Worm (Caenorhabditis elegans) whole organism, mixed stage, embryonic: ENCODE measurements around the gene C49C8.2.

Source experiments
- lsy-2 ChIP-seq: fragments of 150-350 bp; optimal IDR thresholded peaks from 2 replicates; lab custom pipeline; 2014; ENCODE audit warnings: missing biosample characterization, missing genetic modification characterization
- mep-1 ChIP-seq: fragments of 150-350 bp; optimal IDR thresholded peaks from 2 replicates; lab custom pipeline; 2017; ENCODE audit warnings: missing biosample characterization, missing genetic modification reagents, missing genetic modification characterization, inconsistent platforms
- mls-2 ChIP-seq: sonication (generic microtip); optimal IDR thresholded peaks from 2 replicates; lab custom pipeline; 2016; ENCODE audit warnings: mild to moderate bottlenecking, missing genetic modification characterization, moderate library complexity, missing compliant biosample characterization
- nhr-12 ChIP-seq: fragments of 150-350 bp; optimal IDR thresholded peaks from 2 replicates; lab custom pipeline; 2014; ENCODE audit warnings: missing biosample characterization, missing genetic modification characterization
- snpc-4 ChIP-seq: fragments of 150-350 bp; optimal IDR thresholded peaks from 2 replicates; lab custom pipeline; 2014; ENCODE audit warnings: missing biosample characterization, missing genetic modification characterization
- unc-62 ChIP-seq: fragments of 150-350 bp; optimal IDR thresholded peaks from 2 replicates; lab custom pipeline; 2014; ENCODE audit warnings: missing biosample characterization, missing genetic modification reagents, missing genetic modification characterization
- ztf-11 ChIP-seq: fragments of 150-350 bp; optimal IDR thresholded peaks from 2 replicates; lab custom pipeline; 2014; ENCODE audit warnings: missing biosample characterization, missing genetic modification characterization

- TF ChIP-seq lsy-2 (tag; lab: Kevin White, UChicago) = no peak
- no peak for TF ChIP-seq mep-1 (tag; lab: Kevin White, UChicago)
- TF ChIP-seq ztf-11 (tag; lab: Kevin White, UChicago) = no peak
- no peak for TF ChIP-seq nhr-12
- no peak for TF ChIP-seq mls-2
- no peak for TF ChIP-seq unc-62 (GFP tag; lab: Kevin White, UChicago)
- TF ChIP-seq snpc-4 (tag; lab: Kevin White, UChicago) = no peak
Measured at ce11 chrIV:8686510-8686909, 35.6 kb downstream of the C49C8.2 start, which contains the start of gene pole-2.
